Worm (Caenorhabditis elegans): Measurements from ENCODE around the gene B0361.4.

B0361.4 gene

DNA sequence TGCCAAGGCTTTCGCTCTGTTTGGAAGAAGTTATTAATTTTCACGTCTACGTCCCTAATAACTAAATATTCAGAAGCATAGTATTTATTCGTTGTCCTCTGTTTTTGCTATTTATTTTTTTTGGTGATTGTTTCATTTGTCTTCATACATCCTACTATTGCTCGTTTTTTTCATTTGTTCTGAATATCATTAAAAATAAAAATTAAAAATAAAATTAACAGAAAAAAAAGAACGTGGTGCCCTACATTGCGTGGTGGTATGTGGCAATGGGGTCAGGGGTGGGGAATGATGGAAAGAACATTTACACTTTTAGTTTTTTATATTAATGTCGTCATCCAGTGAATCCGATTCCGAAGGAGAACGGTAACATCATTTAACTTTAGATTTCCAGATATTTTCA lies 17.7 kb upstream of the B0361.4 start, which contains the start of gene ztf-31 (continued):
- no peak for TF ChIP-seq pha-4 (tag; optimal IDR thresholded peaks at IDR 0.05)

- TF ChIP-seq ztf-25 (GFP tag; IDR thresholded peaks at IDR 0.05) (no peak), dpl-1 (GFP tag; optimal IDR thresholded peaks at IDR 0.05) (no peak), ceh-91 (GFP tag; IDR thresholded peaks at IDR 0.05) (no peak), egrh-3 (GFP tag; IDR thresholded peaks at IDR 0.05) (no peak), let-607 (tag; optimal IDR thresholded peaks at IDR 0.05) (no peak), sdz-38 (tag; optimal IDR thresholded peaks at IDR 0.05) (no peak), lin-26 (GFP tag; IDR thresholded peaks at IDR 0.05) (no peak), hmg-1.2 (GFP tag; IDR thresholded peaks at IDR 0.05) (no peak), lir-1 (GFP tag; conservative IDR thresholded peaks at IDR 0.05) (no peak), zim-3 (tag; optimal IDR thresholded peaks at IDR 0.05) (no peak), lag-1 (GFP tag; IDR thresholded peaks at IDR 0.05) (no peak), F55B11.4 (tag; optimal IDR thresholded peaks at IDR 0.05; ENCODE audit: borderline replicate concordance, insufficient read depth) (no peak), unc-130 (GFP tag; optimal IDR thresholded peaks at IDR 0.05) (no peak)
Observed at ce11 chrIII:7242988-7243387, 15.8 kb upstream of the B0361.4 start, which contains the start of gene osm-10. osm-10 (plus strand) TSS chrIII:7243280.

DNA sequence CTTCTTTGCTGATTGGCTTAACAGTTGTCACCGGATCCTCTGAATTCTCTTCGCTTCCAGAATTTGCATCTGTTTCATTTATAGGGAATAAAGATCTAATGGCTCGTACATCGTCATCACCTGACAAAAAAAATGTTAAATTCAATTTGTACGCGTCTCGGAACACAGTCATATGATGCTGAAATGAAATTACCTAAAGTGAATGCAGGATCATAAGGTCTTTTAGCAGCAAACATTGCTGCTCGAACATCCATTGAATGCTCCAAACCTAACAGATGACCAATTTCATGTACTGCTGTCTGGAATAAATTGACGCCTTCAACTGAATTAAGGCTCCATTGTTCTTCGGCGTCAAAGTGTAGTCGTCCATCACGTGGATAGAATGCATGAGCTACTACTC lies 12.4 kb upstream of the B0361.4 start:
- no peak for TF ChIP-seq unc-62 (GFP tag; optimal IDR thresholded peaks at IDR 0.05)

DNA sequence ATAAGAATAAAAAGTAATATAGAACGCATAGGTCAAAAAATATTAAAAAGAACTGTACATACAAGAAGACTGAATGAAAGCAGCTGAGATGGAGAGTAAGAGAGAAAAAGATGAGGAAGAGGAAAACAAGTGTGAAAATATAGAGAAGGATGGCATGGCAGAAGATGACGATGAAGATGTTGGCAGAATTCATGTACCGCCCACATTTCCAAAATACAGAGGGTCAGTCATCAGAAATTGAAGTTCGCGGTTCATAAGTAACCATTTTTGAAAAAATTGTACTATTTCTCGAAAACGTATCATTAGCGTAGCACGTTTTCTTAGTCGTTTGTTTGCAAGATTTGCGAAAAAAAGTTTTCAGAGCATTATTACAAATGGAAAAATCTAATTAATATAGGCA lies 11.1 kb upstream of the B0361.4 start, which contains the start of gene zmp-6:
Gene zmp-6, minus strand, starts transcription at position 101 of the 400 bp plus-strand sequence.
- TF ChIP-seq hmg-20 (GFP tag; IDR thresholded peaks at IDR 0.05) (no peak), hlh-12 (tag; optimal IDR thresholded peaks at IDR 0.05) (no peak), nhr-80 (tag; optimal IDR thresholded peaks at IDR 0.05) (no peak), lsy-27 (tag; optimal IDR thresholded peaks at IDR 0.05; ENCODE audit: borderline replicate concordance, insufficient read depth) (no peak), ZK185.1 (tag; optimal IDR thresholded peaks at IDR 0.05; ENCODE audit: poor library complexity, severe bottlenecking) (no peak), madf-8 (GFP tag; conservative IDR thresholded peaks at IDR 0.05) (no peak), F10E7.11 (tag; optimal IDR thresholded peaks at IDR 0.05) (no peak), bed-2 (GFP tag; IDR thresholded peaks at IDR 0.05) (no peak), nhr-27 (tag; optimal IDR thresholded peaks at IDR 0.05) (no peak), ekl-4 (GFP tag; IDR thresholded peaks at IDR 0.05) (no peak)

ce11 chrIII:7253669-7254068 lies 5.1 kb upstream of the B0361.4 start:
- TF ChIP-seq repo-1 (tag; optimal IDR thresholded peaks at IDR 0.05) = no peak
- no peak for TF ChIP-seq K11D2.4 (GFP tag; IDR thresholded peaks at IDR 0.05)
- no peak for TF ChIP-seq chd-7 (tag; optimal IDR thresholded peaks at IDR 0.05)
- no peak for TF ChIP-seq egl-18 (GFP tag; IDR thresholded peaks at IDR 0.05)
- no peak for TF ChIP-seq ceh-100 (GFP tag; IDR thresholded peaks at IDR 0.05)
- no peak for TF ChIP-seq K12H6.12 (tag; optimal IDR thresholded peaks at IDR 0.05)
- no peak for TF ChIP-seq nhr-179 (tag; optimal IDR thresholded peaks at IDR 0.05)
- TF ChIP-seq F37B4.10 (GFP tag; IDR thresholded peaks at IDR 0.05) = no peak
- TF ChIP-seq Y67H2A.10 (GFP tag; conservative IDR thresholded peaks at IDR 0.05) = no peak
- no peak for TF ChIP-seq akir-1 (GFP tag; optimal IDR thresholded peaks at IDR 0.05)
- TF ChIP-seq ztf-18 (tag; optimal IDR thresholded peaks at IDR 0.05) = no peak
- TF ChIP-seq sea-2 (GFP tag; IDR thresholded peaks at IDR 0.05) = no peak
- no peak for TF ChIP-seq B0336.3 (GFP tag; IDR thresholded peaks at IDR 0.05)
- TF ChIP-seq ccch-3 (GFP tag; optimal IDR thresholded peaks at IDR 0.05) = no peak
- no peak for TF ChIP-seq C17E4.6 (GFP tag; IDR thresholded peaks at IDR 0.05)
- no peak for TF ChIP-seq snpc-1.1 (tag; optimal IDR thresholded peaks at IDR 0.05; ENCODE audit: insufficient read depth)
- no peak for TF ChIP-seq lsy-27 (tag; optimal IDR thresholded peaks at IDR 0.05; ENCODE audit: borderline replicate concordance, insufficient read depth)
- no peak for TF ChIP-seq mel-28 (tag; optimal IDR thresholded peaks at IDR 0.05; ENCODE audit: borderline replicate concordance)
- no peak for TF ChIP-seq efl-1 (GFP tag; optimal IDR thresholded peaks at IDR 0.05)

All from whole organism, young adult.